Worm (Caenorhabditis elegans) whole organism, L2 larva: ENCODE data around the gene cct-8.
A peak's percentile ranks its signal among the peaks of the same experiment; 100 is the strongest.

Source experiments
- aly-2 ChIP-seq: fragments of 150-350 bp; optimal IDR thresholded peaks from 2 replicates; lab custom pipeline; 2014; ENCODE audit warnings: missing biosample characterization, missing genetic modification characterization
- ama-1 ChIP-seq: fragments of 150-350 bp; optimal IDR thresholded peaks from 2 replicates; lab custom pipeline; 2018; ENCODE audit warnings: inconsistent platforms
- crh-2 ChIP-seq: sonication (generic microtip); optimal IDR thresholded peaks from 2 replicates; lab custom pipeline; 2017; ENCODE audit warnings: missing biosample characterization, missing genetic modification characterization
- fos-1 ChIP-seq: fragments of 150-350 bp; optimal IDR thresholded peaks from 2 replicates; lab custom pipeline; 2014; ENCODE audit warnings: missing biosample characterization, missing genetic modification characterization
- lin-11 ChIP-seq: fragments of 150-350 bp; sonication (generic microtip); optimal IDR thresholded peaks from 2 replicates; lab custom pipeline; 2014; ENCODE audit warnings: missing biosample characterization, missing genetic modification characterization, inconsistent platforms, mixed read lengths
- lsy-2 ChIP-seq, 2 experiments: fragments of 150-350 bp in 1 of 2; sonication (generic microtip) in 1 of 2; optimal IDR thresholded peaks; 2 replicates each; lab custom pipeline; 2014 to 2017; ENCODE audit warnings: missing biosample characterization in 2 of 2, missing genetic modification characterization in 2 of 2
- mdl-1 ChIP-seq, 2 experiments: fragments of 150-350 bp in 1 of 2; sonication (generic microtip) in 1 of 2; optimal IDR thresholded peaks; 2 replicates each; lab custom pipeline; 2017; ENCODE audit warnings: missing biosample characterization in 2 of 2, missing genetic modification characterization in 2 of 2
- nhr-11 ChIP-seq: fragments of 150-350 bp; optimal IDR thresholded peaks from 2 replicates; lab custom pipeline; 2014; ENCODE audit warnings: missing biosample characterization, missing genetic modification characterization
- nhr-237 ChIP-seq: fragments of 150-350 bp; optimal IDR thresholded peaks from 2 replicates; lab custom pipeline; 2014; ENCODE audit warnings: missing biosample characterization, missing genetic modification characterization
- nhr-77 ChIP-seq: fragments of 150-350 bp; optimal IDR thresholded peaks from 2 replicates; lab custom pipeline; 2014; ENCODE audit warnings: missing biosample characterization, missing genetic modification characterization
- skn-1 ChIP-seq: sonication (generic microtip); optimal IDR thresholded peaks from 2 replicates; lab custom pipeline; 2017; ENCODE audit warnings: missing biosample characterization, missing genetic modification characterization
- sma-3 ChIP-seq: sonication (generic microtip); optimal IDR thresholded peaks from 2 replicates; lab custom pipeline; 2016; ENCODE audit warnings: missing genetic modification reagents, missing genetic modification characterization, missing compliant biosample characterization
- snpc-4 ChIP-seq: fragments of 150-350 bp; optimal IDR thresholded peaks from 2 replicates; lab custom pipeline; 2014; ENCODE audit warnings: missing biosample characterization, missing genetic modification characterization
- ztf-4 ChIP-seq: fragments of 150-350 bp; optimal IDR thresholded peaks from 2 replicates; lab custom pipeline; 2014; ENCODE audit warnings: missing biosample characterization, missing genetic modification characterization

- TF ChIP-seq nhr-11 (tag; lab: Kevin White, UChicago) = no peak
- TF ChIP-seq nhr-77 (tag; lab: Kevin White, UChicago) = no peak
- TF ChIP-seq aly-2 (tag; lab: Kevin White, UChicago) = no peak
- TF ChIP-seq crh-2 (tag; lab: Kevin White, UChicago) = no peak
- no peak for TF ChIP-seq sma-3 (GFP tag; lab: Kevin White, UChicago)
- no peak for TF ChIP-seq lin-11 (tag; lab: Kevin White, UChicago)
- no peak for TF ChIP-seq snpc-4
- TF ChIP-seq nhr-237 (tag; lab: Kevin White, UChicago) = no peak
- TF ChIP-seq ztf-4 = no peak
- peak; percentile 98 for TF ChIP-seq fos-1 (tag; lab: Kevin White, UChicago)
- no peak for TF ChIP-seq mdl-1 (tag; optimal IDR thresholded peaks at IDR 0.05; lab: Kevin White, UChicago)
- TF ChIP-seq skn-1 (tag; lab: Kevin White, UChicago) = no peak
- no peak for TF ChIP-seq lsy-2 (tag; optimal IDR thresholded peaks at IDR 0.05; lab: Kevin White, UChicago)
- TF ChIP-seq ama-1 (lab: Kevin White, UChicago) = no peak
Measured at ce11 chrIV:1075484-1075883, 18.2 kb downstream of the cct-8 start.
